Fruit fly (Drosophila melanogaster) whole organism, embryonic: ENCODE data around the gene CG14856.

Experiments used
- Aef1 ChIP-seq: fragments of 200-800 bp; sonication (Bioruptor generic); IDR thresholded peaks from 3 replicates; pipeline ENCODE4 v1.3.6; 2022; ENCODE audit warnings: missing biosample characterization, missing genetic modification characterization
- BEAF-32 ChIP-seq: fragments of 200-800 bp; sonication (Bioruptor generic); optimal IDR thresholded peaks from 3 replicates; lab custom pipeline; 2017; ENCODE audit warnings: missing biosample characterization, missing genetic modification characterization, mild to moderate bottlenecking, moderate library complexity, missing genetic modification reagents
- BtbVII ChIP-seq: fragments of 200-800 bp; sonication (Bioruptor generic); optimal IDR thresholded peaks from 3 replicates; lab custom pipeline; 2017; ENCODE audit warnings: missing biosample characterization, mild to moderate bottlenecking, missing genetic modification characterization
- CG10654 ChIP-seq: fragments of 200-800 bp; sonication (Bioruptor generic); optimal IDR thresholded peaks from 2 replicates; lab custom pipeline; 2016; ENCODE audit warnings: missing biosample characterization, missing genetic modification characterization
- CG12219 ChIP-seq: fragments of 200-800 bp; sonication (Bioruptor generic); optimal IDR thresholded peaks from 3 replicates; lab custom pipeline; 2018; ENCODE audit warnings: missing biosample characterization, mild to moderate bottlenecking, missing genetic modification characterization
- CG12236 ChIP-seq: fragments of 200-800 bp; sonication (Bioruptor generic); optimal IDR thresholded peaks from 2 replicates; lab custom pipeline; 2016; ENCODE audit warnings: missing biosample characterization, missing genetic modification characterization
- CG12744 ChIP-seq: fragments of 200-800 bp; sonication (Bioruptor generic); optimal IDR thresholded peaks from 2 replicates; lab custom pipeline; 2016; ENCODE audit warnings: missing biosample characterization, missing genetic modification characterization
- CG17829 ChIP-seq: fragments of 200-800 bp; optimal IDR thresholded peaks from 2 replicates; lab custom pipeline; 2019; ENCODE audit warnings: missing biosample characterization, mild to moderate bottlenecking, missing genetic modification characterization, moderate library complexity
- CG1792 ChIP-seq: fragments of 200-800 bp; sonication (Bioruptor generic); optimal IDR thresholded peaks from 2 replicates; lab custom pipeline; 2016; ENCODE audit warnings: missing biosample characterization, missing genetic modification characterization
- CG1832 ChIP-seq: fragments of 200-800 bp; sonication (Bioruptor generic); optimal IDR thresholded peaks from 2 replicates; lab custom pipeline; 2017; ENCODE audit warnings: missing biosample characterization, mild to moderate bottlenecking, missing genetic modification characterization, inconsistent platforms
- CG2116 ChIP-seq: fragments of 200-800 bp; sonication (Bioruptor generic); optimal IDR thresholded peaks from 3 replicates; lab custom pipeline; 2018; ENCODE audit warnings: missing biosample characterization, mild to moderate bottlenecking, missing genetic modification characterization
- CG2199 ChIP-seq: fragments of 200-800 bp; sonication (Bioruptor generic); IDR thresholded peaks from 3 replicates; pipeline ENCODE4 v1.3.6; 2022; ENCODE audit warnings: missing biosample characterization, missing genetic modification characterization
- CG2889 ChIP-seq: fragments of 200-800 bp; sonication (Bioruptor generic); IDR thresholded peaks from 3 replicates; pipeline ENCODE4 v1.3.6; 2022; ENCODE audit warnings: missing biosample characterization, missing genetic modification characterization
- CG31365 ChIP-seq: fragments of 200-800 bp; sonication (Bioruptor generic); optimal IDR thresholded peaks from 2 replicates; lab custom pipeline; 2018; ENCODE audit warnings: missing biosample characterization, mild to moderate bottlenecking, missing genetic modification characterization
- CG34376 ChIP-seq: fragments of 200-800 bp; sonication (Bioruptor generic); optimal IDR thresholded peaks from 2 replicates; lab custom pipeline; 2018; ENCODE audit warnings: missing biosample characterization, mild to moderate bottlenecking, missing genetic modification characterization
- CG43689 ChIP-seq: fragments of 200-800 bp; sonication (Bioruptor generic); IDR thresholded peaks from 2 replicates; pipeline ENCODE4 v1.3.6; 2022; ENCODE audit warnings: missing biosample characterization, missing genetic modification characterization
- CG4404 ChIP-seq: fragments of 200-800 bp; sonication (Bioruptor generic); IDR thresholded peaks from 2 replicates; pipeline ENCODE4 v1.3.6; 2022; ENCODE audit warnings: missing biosample characterization, missing genetic modification characterization
- CG6175 ChIP-seq: fragments of 200-800 bp; sonication (Bioruptor generic); IDR thresholded peaks from 3 replicates; pipeline ENCODE4 v1.3.6; 2022; ENCODE audit warnings: missing biosample characterization, missing genetic modification characterization
- CG7357 ChIP-seq: fragments of 200-800 bp; sonication (Bioruptor generic); IDR thresholded peaks from 3 replicates; pipeline ENCODE4 v1.3.6; 2022; ENCODE audit warnings: missing biosample characterization, missing genetic modification characterization
- CG7745 ChIP-seq: fragments of 200-800 bp; sonication (Bioruptor generic); optimal IDR thresholded peaks from 2 replicates; lab custom pipeline; 2018; ENCODE audit warnings: missing biosample characterization, mild to moderate bottlenecking, missing genetic modification characterization, moderate library complexity
- CG8359 ChIP-seq: fragments of 200-800 bp; sonication (Bioruptor generic); optimal IDR thresholded peaks from 2 replicates; lab custom pipeline; 2017; ENCODE audit warnings: missing biosample characterization, mild to moderate bottlenecking, missing genetic modification characterization, borderline replicate concordance
- CG8388 ChIP-seq: fragments of 200-800 bp; sonication (Bioruptor generic); optimal IDR thresholded peaks from 2 replicates; lab custom pipeline; 2019; ENCODE audit warnings: missing biosample characterization, mild to moderate bottlenecking, missing genetic modification characterization, moderate library complexity
- CoRest ChIP-seq: fragments of 200-800 bp; sonication (Bioruptor generic); optimal IDR thresholded peaks from 3 replicates; lab custom pipeline; 2018; ENCODE audit warnings: missing biosample characterization, mild to moderate bottlenecking, missing genetic modification characterization, moderate library complexity
- Gug ChIP-seq: fragments of 200-800 bp; sonication (Bioruptor generic); IDR thresholded peaks from 4 replicates; pipeline ENCODE4 v1.3.6; 2022; ENCODE audit warnings: missing biosample characterization, missing genetic modification characterization
- HmgD ChIP-seq: fragments of 200-800 bp; sonication (Bioruptor generic); optimal IDR thresholded peaks from 3 replicates; lab custom pipeline; 2016; ENCODE audit warnings: missing biosample characterization, missing genetic modification characterization
- Hr78 ChIP-seq, 2 experiments: fragments of 200-800 bp in 1 of 2; fragments of >200 bp in 1 of 2; sonication (Bioruptor generic) in 1 of 2; optimal IDR thresholded peaks; 2 replicates each; lab custom pipeline; 2017 to 2019; ENCODE audit warnings: missing biosample characterization in 2 of 2, missing genetic modification characterization in 2 of 2, mild to moderate bottlenecking in 1 of 2, moderate library complexity in 1 of 2
- Kr ChIP-seq: fragments of 200-800 bp; sonication (Bioruptor generic); optimal IDR thresholded peaks from 2 replicates; lab custom pipeline; 2017; ENCODE audit warnings: missing biosample characterization, mild to moderate bottlenecking, missing genetic modification characterization
- MESR4 ChIP-seq: fragments of 200-800 bp; sonication (Bioruptor generic); optimal IDR thresholded peaks from 2 replicates; lab custom pipeline; 2018; ENCODE audit warnings: missing biosample characterization, mild to moderate bottlenecking, missing genetic modification characterization, moderate library complexity
- Nf-YB ChIP-seq: fragments of 200-800 bp; sonication (Bioruptor generic); optimal IDR thresholded peaks from 3 replicates; lab custom pipeline; 2019; ENCODE audit warnings: missing biosample characterization, mild to moderate bottlenecking, missing genetic modification characterization, moderate library complexity
- PHDP ChIP-seq: fragments of 200-800 bp; sonication (Bioruptor generic); optimal IDR thresholded peaks from 3 replicates; lab custom pipeline; 2018; ENCODE audit warnings: missing biosample characterization, mild to moderate bottlenecking, missing genetic modification characterization, moderate library complexity
- Ravus ChIP-seq: fragments of 200-800 bp; sonication (Bioruptor generic); IDR thresholded peaks from 2 replicates; pipeline ENCODE4 v1.3.6; 2022; ENCODE audit warnings: missing biosample characterization, missing genetic modification characterization
- Sin3A ChIP-seq: fragments of >200 bp; optimal IDR thresholded peaks from 2 replicates; lab custom pipeline; 2018
- Usf ChIP-seq: fragments of 200-800 bp; sonication (Bioruptor generic); optimal IDR thresholded peaks from 2 replicates; lab custom pipeline; 2017; ENCODE audit warnings: missing genotype, missing biosample characterization, missing genetic modification characterization
- al ChIP-seq: fragments of 200-800 bp; sonication (Bioruptor generic); IDR thresholded peaks from 2 replicates; pipeline ENCODE4 v1.3.6; 2022; ENCODE audit warnings: missing biosample characterization, missing genetic modification characterization
- bbx ChIP-seq: fragments of 200-800 bp; sonication (Bioruptor generic); IDR thresholded peaks from 2 replicates; pipeline ENCODE4 v1.3.6; 2022; ENCODE audit warnings: missing biosample characterization, missing genetic modification characterization; ENCODE audit not compliant: partially characterized antibody
- btn ChIP-seq: fragments of 200-800 bp; sonication (Bioruptor generic); optimal IDR thresholded peaks from 2 replicates; lab custom pipeline; 2016; ENCODE audit warnings: missing biosample characterization, missing genetic modification characterization
- caup ChIP-seq: fragments of 200-800 bp; sonication (Bioruptor generic); optimal IDR thresholded peaks from 3 replicates; lab custom pipeline; 2017; ENCODE audit warnings: missing biosample characterization, mild to moderate bottlenecking, missing genetic modification characterization, moderate library complexity; ENCODE audit not compliant: severe bottlenecking
- chm ChIP-seq: fragments of 200-800 bp; sonication (Bioruptor generic); IDR thresholded peaks from 2 replicates; pipeline ENCODE4 v1.3.6; 2022; ENCODE audit warnings: missing biosample characterization, missing genetic modification characterization
- dan ChIP-seq: fragments of 200-800 bp; sonication (Bioruptor generic); IDR thresholded peaks from 2 replicates; pipeline ENCODE4 v1.3.6; 2022; ENCODE audit warnings: missing biosample characterization, missing genetic modification characterization
- fd102C ChIP-seq: fragments of 200-800 bp; sonication (Bioruptor generic); optimal IDR thresholded peaks from 2 replicates; lab custom pipeline; 2018; ENCODE audit warnings: missing biosample characterization, mild to moderate bottlenecking, missing genetic modification characterization, moderate library complexity
- ftz-f1 ChIP-seq: fragments of 200-800 bp; sonication (Bioruptor generic); optimal IDR thresholded peaks from 2 replicates; lab custom pipeline; 2016; ENCODE audit warnings: missing biosample characterization, missing genetic modification characterization
- gsb ChIP-seq: fragments of 200-800 bp; sonication (Bioruptor generic); IDR thresholded peaks from 2 replicates; pipeline ENCODE4 v1.3.6; 2022; ENCODE audit warnings: missing biosample characterization, missing genetic modification characterization
- ind ChIP-seq: fragments of 200-800 bp; sonication (Bioruptor generic); optimal IDR thresholded peaks from 3 replicates; lab custom pipeline; 2016; ENCODE audit warnings: missing biosample characterization, missing genetic modification characterization
- inv ChIP-seq: fragments of 200-800 bp; sonication (Bioruptor generic); IDR thresholded peaks from 2 replicates; pipeline ENCODE4 v1.3.6; 2022; ENCODE audit warnings: missing biosample characterization, missing genetic modification characterization; ENCODE audit not compliant: partially characterized antibody
- nom ChIP-seq: fragments of 200-800 bp; sonication (Bioruptor generic); optimal IDR thresholded peaks from 2 replicates; lab custom pipeline; 2017; ENCODE audit warnings: missing biosample characterization, missing genetic modification characterization, mild to moderate bottlenecking, moderate library complexity, missing genetic modification reagents
- sim ChIP-seq: fragments of 200-800 bp; sonication (Bioruptor generic); IDR thresholded peaks from 2 replicates; pipeline ENCODE4 v1.3.6; 2022; ENCODE audit warnings: missing biosample characterization, missing genetic modification characterization
- sisA ChIP-seq: fragments of 200-800 bp; sonication (Bioruptor generic); IDR thresholded peaks from 2 replicates; pipeline ENCODE4 v1.3.6; 2022; ENCODE audit warnings: missing biosample characterization, missing genetic modification characterization
- stc ChIP-seq: fragments of 200-800 bp; sonication (Bioruptor generic); IDR thresholded peaks from 2 replicates; pipeline ENCODE4 v1.3.6; 2022; ENCODE audit warnings: missing biosample characterization, missing genetic modification characterization
- wdn ChIP-seq: fragments of 200-800 bp; sonication (Bioruptor generic); IDR thresholded peaks from 2 replicates; pipeline ENCODE4 v1.3.6; 2022; ENCODE audit warnings: missing biosample characterization, missing genetic modification characterization
- zfh1 ChIP-seq: fragments of 200-800 bp; sonication (Bioruptor generic); IDR thresholded peaks from 3 replicates; pipeline ENCODE4 v1.3.6; 2022; ENCODE audit warnings: missing biosample characterization, missing genetic modification characterization

CG14856 gene

dm6 chr3R:14749077-14749798 lies 49.5 kb upstream of the CG14856 start (continued):
- TF ChIP-seq nom (GFP tag; lab: Kevin White, UChicago) (peak; percentile 76), ftz-f1 (GFP tag; lab: Kevin White, UChicago) (peak; percentile 13), fd102C (GFP tag; lab: Kevin White, UChicago) (peak; percentile 89), CG2116 (peak; percentile 56), CG8388 (GFP tag; lab: Kevin White, UChicago) (peak; percentile 47), CG12744 (GFP tag; lab: Kevin White, UChicago) (peak; percentile 50), chm (GFP tag; lab: Robert Waterston, UW) (peak; percentile 94), CG8359 (GFP tag; lab: Kevin White, UChicago) (peak; percentile 69), CG31365 (peak; percentile 74), Sin3A (lab: Kevin White, UChicago) (no peak), CG2199 (peak; percentile 99), CoRest (peak; percentile 49), CG6175 (GFP tag; lab: Robert Waterston, UW) (no peak), Gug (GFP tag; lab: Robert Waterston, UW) (no peak), Usf (GFP tag; lab: Kevin White, UChicago) (no peak), sisA (GFP tag; lab: Robert Waterston, UW) (no peak), stc (GFP tag; lab: Robert Waterston, UW) (peak; percentile 69; the same call in 1 of the 2 replicates), CG17829 (peak; percentile 63), MESR4 (GFP tag; lab: Kevin White, UChicago) (peak; percentile 37), BEAF-32 (GFP tag; lab: Kevin White, UChicago) (no peak), gsb (GFP tag; lab: Robert Waterston, UW) (no peak), CG7357 (no peak), Nf-YB (GFP tag; lab: Kevin White, UChicago) (peak; percentile 63), CG43689 (GFP tag; lab: Robert Waterston, UW) (no peak), dan (GFP tag; lab: Robert Waterston, UW) (no peak), CG12236 (GFP tag; lab: Kevin White, UChicago) (peak; percentile 64), zfh1 (peak; percentile 61; the same call in 2 of the 3 replicates), bbx (GFP tag; lab: Robert Waterston, UW) (peak; percentile 76), CG10654 (peak; percentile 6), CG1832 (GFP tag; lab: Kevin White, UChicago) (no peak), Hr78 (GFP tag; optimal IDR thresholded peaks at IDR 0.05; lab: Kevin White, UChicago) (peak in 1 of 2 experiments; percentile 16), CG34376 (GFP tag; lab: Kevin White, UChicago) (peak; percentile 82), CG1792 (GFP tag; lab: Kevin White, UChicago) (peak; percentile 31), btn (GFP tag; lab: Kevin White, UChicago) (peak; percentile 39), CG12219 (GFP tag; lab: Kevin White, UChicago) (peak; percentile 78), wdn (GFP tag; lab: Robert Waterston, UW) (no peak), CG4404 (GFP tag; lab: Robert Waterston, UW) (no peak), Aef1 (GFP tag; lab: Robert Waterston, UW) (no peak), CG7745 (peak; percentile 32), sim (peak; percentile 53; the same call in 1 of the 2 replicates), CG2889 (GFP tag; lab: Robert Waterston, UW) (no peak), ind (no peak), al (GFP tag; lab: Robert Waterston, UW) (no peak), inv (GFP tag; lab: Robert Waterston, UW) (no peak), Ravus (no peak), HmgD (GFP tag; lab: Kevin White, UChicago) (peak; percentile 65), BtbVII (GFP tag; lab: Kevin White, UChicago) (peak; percentile 79), caup (GFP tag; lab: Kevin White, UChicago) (peak; percentile 92), PHDP (peak; percentile 85), Kr (GFP tag; lab: Kevin White, UChicago) (no peak)
